Worm (Caenorhabditis elegans) whole organism, mixed stage, embryonic: Measurements from ENCODE around the gene F35D2.6.

Source experiments
- elt-1 ChIP-seq: sonication (generic microtip); optimal IDR thresholded peaks from 2 replicates; lab custom pipeline; 2017; ENCODE audit warnings: missing genetic modification characterization, mild to moderate bottlenecking, missing compliant biosample characterization, antibody characterized with exemption, moderate library complexity, borderline replicate concordance; ENCODE audit not compliant: insufficient read depth
- hlh-1 ChIP-seq: fragments of 150-350 bp; optimal IDR thresholded peaks from 2 replicates; lab custom pipeline; 2014; ENCODE audit warnings: missing biosample characterization, missing genetic modification reagents, missing genetic modification characterization
- lin-13 ChIP-seq: fragments of 150-350 bp; optimal IDR thresholded peaks from 2 replicates; lab custom pipeline; 2014; ENCODE audit warnings: missing biosample characterization, missing genetic modification characterization
- nhr-237 ChIP-seq: fragments of 150-350 bp; optimal IDR thresholded peaks from 2 replicates; lab custom pipeline; 2014; ENCODE audit warnings: missing biosample characterization, missing genetic modification characterization
- nhr-28 ChIP-seq: fragments of 150-350 bp; optimal IDR thresholded peaks from 2 replicates; lab custom pipeline; 2014; ENCODE audit warnings: missing biosample characterization, missing genetic modification characterization
- nhr-76 ChIP-seq: sonication (generic microtip); optimal IDR thresholded peaks from 2 replicates; lab custom pipeline; 2017; ENCODE audit warnings: missing biosample characterization, missing genetic modification characterization
- snpc-4 ChIP-seq: fragments of 150-350 bp; optimal IDR thresholded peaks from 2 replicates; lab custom pipeline; 2014; ENCODE audit warnings: missing biosample characterization, missing genetic modification characterization
- tbx-8 ChIP-seq: fragments of 200-800 bp; sonication (Bioruptor generic); optimal IDR thresholded peaks from 2 replicates; lab custom pipeline; 2018; ENCODE audit warnings: mild to moderate bottlenecking, missing genetic modification characterization, moderate library complexity, missing compliant biosample characterization
- unc-39 ChIP-seq: fragments of 150-350 bp; optimal IDR thresholded peaks from 2 replicates; lab custom pipeline; 2014; ENCODE audit warnings: missing biosample characterization, missing genetic modification characterization
- zip-8 ChIP-seq: fragments of 150-350 bp; optimal IDR thresholded peaks from 2 replicates; lab custom pipeline; 2014; ENCODE audit warnings: missing biosample characterization, missing genetic modification characterization
- ztf-11 ChIP-seq: fragments of 150-350 bp; optimal IDR thresholded peaks from 2 replicates; lab custom pipeline; 2014; ENCODE audit warnings: missing biosample characterization, missing genetic modification characterization

DNA sequence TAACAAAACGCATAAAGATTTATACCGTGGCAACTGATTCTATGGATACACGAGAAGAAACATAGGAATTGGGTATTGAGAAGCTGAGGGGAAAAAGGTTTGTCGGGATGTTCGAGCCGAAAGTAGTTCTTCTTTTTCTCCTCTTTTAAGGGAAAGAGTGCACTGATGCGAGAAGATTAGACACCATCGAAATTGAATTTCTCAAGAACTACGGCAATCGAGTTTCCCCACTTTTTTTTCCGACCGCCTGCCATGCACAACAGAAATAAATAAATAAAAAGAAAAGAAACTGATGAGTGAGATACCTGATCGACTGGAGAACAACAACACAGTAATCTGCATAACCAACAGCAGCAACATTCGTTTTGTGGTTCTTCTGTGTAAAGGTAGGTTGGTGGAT lies 16.8 kb downstream of the F35D2.6 start:
- no peak for TF ChIP-seq zip-8 (tag; lab: Kevin White, UChicago)
- no peak for TF ChIP-seq lin-13 (tag; lab: Kevin White, UChicago)
- no peak for TF ChIP-seq nhr-76 (tag; lab: Kevin White, UChicago)
- no peak for TF ChIP-seq nhr-237 (tag; lab: Kevin White, UChicago)
- TF ChIP-seq tbx-8 (GFP tag; lab: Kevin White, UChicago), result no peak
- TF ChIP-seq snpc-4 (tag; lab: Kevin White, UChicago), result no peak
- TF ChIP-seq hlh-1 (tag; lab: Kevin White, UChicago), result no peak
- TF ChIP-seq ztf-11 (tag; lab: Kevin White, UChicago), result no peak
- no peak for TF ChIP-seq unc-39
- TF ChIP-seq elt-1, result no peak
- no peak for TF ChIP-seq nhr-28 (tag; lab: Kevin White, UChicago)
